Worm (Caenorhabditis elegans): ENCODE measurements around the gene syx-5.

syx-5 gene

DNA sequence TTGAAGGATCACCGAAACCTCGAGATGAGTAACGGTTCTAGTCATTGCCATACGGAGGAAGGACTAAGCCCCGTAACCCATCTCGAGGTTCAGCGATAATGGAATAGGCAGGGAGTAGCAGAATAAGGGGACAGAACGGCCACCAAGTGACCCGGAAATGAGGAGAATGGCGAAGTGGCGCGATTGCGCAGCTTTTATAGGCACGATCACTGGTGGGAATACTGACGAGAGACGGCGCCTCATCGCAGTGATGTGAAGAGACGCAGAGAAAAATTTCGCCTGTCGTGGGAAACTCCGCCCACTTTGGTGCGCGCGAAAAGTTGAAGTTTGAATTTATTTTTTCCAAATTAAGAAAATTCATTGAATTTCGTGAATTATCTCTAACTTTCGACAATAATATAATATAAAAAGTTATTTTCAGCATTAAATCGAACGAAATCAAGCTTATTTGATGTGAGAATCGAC is 5.4 kb downstream of the syx-5 start, which contains the start of gene F55A11.4:
Gene F55A11.4, plus strand, starts transcription at position 415 of the 465 bp plus-strand sequence.
- no peak for TF ChIP-seq ztf-7 (tag; optimal IDR thresholded peaks at IDR 0.05)
- 0 out of 2 replicates have a peak, but pooled peaks have one; percentile 16 for TF ChIP-seq vab-7 (GFP tag; IDR thresholded peaks at IDR 0.05)
- peak; percentile 82 for TF ChIP-seq ama-1 (optimal IDR thresholded peaks at IDR 0.05)
- peak; percentile 33 for TF ChIP-seq unc-130 (GFP tag; optimal IDR thresholded peaks at IDR 0.05)
- TF ChIP-seq D1046.2 (GFP tag; IDR thresholded peaks at IDR 0.05), result 0 out of 2 replicates have a peak, but pooled peaks have one; percentile 62
- peak; percentile 4 for TF ChIP-seq F49E8.2 (tag; optimal IDR thresholded peaks at IDR 0.05; ENCODE audit: borderline replicate concordance)
- peak; percentile 22 for TF ChIP-seq hlh-11 (tag; optimal IDR thresholded peaks at IDR 0.05)
- peak; percentile 25 for TF ChIP-seq mes-2 (tag; optimal IDR thresholded peaks at IDR 0.05; ENCODE audit: poor library complexity, severe bottlenecking)
- TF ChIP-seq zag-1 (tag; optimal IDR thresholded peaks at IDR 0.05), result no peak

DNA sequence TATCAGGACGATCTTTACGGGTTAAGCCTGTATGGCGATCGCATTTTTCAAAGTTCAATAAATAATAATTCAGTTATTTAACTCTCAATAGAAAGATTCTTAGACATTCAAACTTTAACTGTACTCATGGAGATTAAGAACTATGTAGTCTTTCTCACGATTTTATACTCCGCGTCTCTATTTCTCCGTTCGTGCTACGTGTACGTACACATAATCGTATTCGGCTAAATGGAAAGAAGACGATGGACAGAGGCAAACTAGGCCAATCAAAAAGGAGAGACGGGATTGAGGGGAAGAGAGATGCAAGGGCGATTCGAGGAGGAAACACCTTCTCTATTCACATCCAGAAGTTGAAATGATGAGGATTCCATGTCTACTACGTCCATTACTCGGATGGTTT is 8.7 kb downstream of the syx-5 start, which contains the start of gene bus-18:
Gene bus-18, plus strand, starts transcription at position 301 of the 400 bp plus-strand sequence.
- no peak for TF ChIP-seq ZK337.2 (GFP tag; IDR thresholded peaks at IDR 0.05)
- no peak for TF ChIP-seq tra-1 (GFP tag; IDR thresholded peaks at IDR 0.05)
- no peak for TF ChIP-seq fkh-10 (GFP tag; optimal IDR thresholded peaks at IDR 0.05)
- TF ChIP-seq gei-8 (GFP tag; optimal IDR thresholded peaks at IDR 0.05), result no peak

DNA sequence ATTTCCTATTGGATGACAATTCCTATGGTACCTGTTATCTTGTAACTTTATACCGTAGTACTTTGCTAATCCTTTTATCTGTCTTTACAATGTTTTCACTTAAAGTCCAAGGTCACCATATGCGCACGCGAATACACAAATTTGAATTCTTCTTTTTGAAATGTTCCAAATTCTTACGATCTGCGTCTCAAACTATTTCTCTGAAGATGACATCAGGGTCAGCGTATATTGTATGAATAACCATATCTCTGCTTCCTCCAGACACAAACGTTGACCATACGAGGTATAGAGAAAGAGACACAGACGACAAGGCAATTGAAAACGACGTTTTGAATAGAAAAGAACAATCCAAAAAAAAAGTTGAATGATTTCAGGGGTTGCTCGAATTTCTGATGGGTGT is 9.2 kb downstream of the syx-5 start:
- TF ChIP-seq ceh-44 (GFP tag; IDR thresholded peaks at IDR 0.05) (no peak), dmd-8 (GFP tag; IDR thresholded peaks at IDR 0.05) (no peak), gei-8 (GFP tag; optimal IDR thresholded peaks at IDR 0.05) (no peak), fkh-10 (GFP tag; optimal IDR thresholded peaks at IDR 0.05) (no peak), mxl-3 (GFP tag; optimal IDR thresholded peaks at IDR 0.05) (no peak), saeg-2 (GFP tag; IDR thresholded peaks at IDR 0.05) (no peak), set-16 (GFP tag; IDR thresholded peaks at IDR 0.05) (no peak), nhr-102 (tag; optimal IDR thresholded peaks at IDR 0.05) (no peak), F10B5.3 (tag; optimal IDR thresholded peaks at IDR 0.05) (no peak), nhr-25 (tag; optimal IDR thresholded peaks at IDR 0.05; ENCODE audit: borderline replicate concordance, insufficient read depth) (no peak), nhr-28 (tag; optimal IDR thresholded peaks at IDR 0.05) (peak; percentile 34), dve-1 (tag; optimal IDR thresholded peaks at IDR 0.05; ENCODE audit: insufficient read depth) (peak; percentile 57), egl-43 (GFP tag; IDR thresholded peaks at IDR 0.05) (no peak), snpc-4 (tag; optimal IDR thresholded peaks at IDR 0.05) (no peak), nhr-237 (tag; optimal IDR thresholded peaks at IDR 0.05) (no peak), nhr-48 (tag; optimal IDR thresholded peaks at IDR 0.05) (no peak), zip-11 (GFP tag; IDR thresholded peaks at IDR 0.05) (no peak), ctbp-1 (GFP tag; IDR thresholded peaks at IDR 0.05) (no peak), jun-1 (tag; optimal IDR thresholded peaks at IDR 0.05) (no peak), nhr-76 (tag; optimal IDR thresholded peaks at IDR 0.05) (no peak), hmg-1.1 (GFP tag; IDR thresholded peaks at IDR 0.05) (no peak), unc-62 (GFP tag; optimal IDR thresholded peaks at IDR 0.05 in 1 of 2) (peak in 1 of 2 experiments; percentile 92), unc-62 (tag; optimal IDR thresholded peaks at IDR 0.05) (no peak), dmd-9 (GFP tag; IDR thresholded peaks at IDR 0.05) (no peak), ZK546.5 (tag; optimal IDR thresholded peaks at IDR 0.05) (no peak), nhr-10 (tag; optimal IDR thresholded peaks at IDR 0.05) (no peak), lin-29 (GFP tag; IDR thresholded peaks at IDR 0.05) (no peak), mes-2 (tag; optimal IDR thresholded peaks at IDR 0.05; ENCODE audit: poor library complexity, severe bottlenecking) (no peak), lsy-2 (tag; optimal IDR thresholded peaks at IDR 0.05) (peak in 1 of 2 experiments; percentile 17), madf-5 (GFP tag; IDR thresholded peaks at IDR 0.05) (no peak), D1046.2 (GFP tag; IDR thresholded peaks at IDR 0.05) (no peak), ZK337.2 (GFP tag; IDR thresholded peaks at IDR 0.05) (no peak), hlh-11 (tag; optimal IDR thresholded peaks at IDR 0.05) (peak; percentile 5)
